Worm (Caenorhabditis elegans) whole organism, L4 larva: Measurements from ENCODE around the gene cng-1.

Experiments
- ZK337.2 ChIP-seq: fragments of 200-800 bp; sonication (Bioruptor generic); IDR thresholded peaks from 2 replicates; pipeline ENCODE4 v1.3.6; 2022; ENCODE audit warnings: missing genetic modification reagents, missing genetic modification characterization, missing compliant biosample characterization
- ama-1 ChIP-seq: fragments of 150-350 bp; optimal IDR thresholded peaks from 2 replicates; lab custom pipeline; 2014; ENCODE audit warnings: inconsistent platforms, mixed read lengths
- ceh-82 ChIP-seq: sonication (generic microtip); optimal IDR thresholded peaks from 2 replicates; lab custom pipeline; 2017; ENCODE audit warnings: missing biosample characterization, missing genetic modification characterization
- cey-2 ChIP-seq: sonication (generic microtip); optimal IDR thresholded peaks from 3 replicates; lab custom pipeline; 2017; ENCODE audit warnings: missing genetic modification characterization, mild to moderate bottlenecking, missing compliant biosample characterization, antibody characterized with exemption, borderline replicate concordance; ENCODE audit not compliant: insufficient read depth
- fkh-10 ChIP-seq: fragments of 150-350 bp; optimal IDR thresholded peaks from 2 replicates; lab custom pipeline; 2014; ENCODE audit warnings: missing biosample characterization, missing genetic modification reagents, missing genetic modification characterization
- lin-29 ChIP-seq: fragments of 200-800 bp; sonication (Bioruptor generic); IDR thresholded peaks from 2 replicates; pipeline ENCODE4 v1.3.6; 2022; ENCODE audit warnings: missing genetic modification reagents, missing genetic modification characterization, missing compliant biosample characterization
- mdl-1 ChIP-seq, 2 experiments: fragments of 150-350 bp in 1 of 2; sonication (generic microtip) in 1 of 2; optimal IDR thresholded peaks; 2 replicates each; lab custom pipeline; 2014 to 2017; ENCODE audit warnings: missing biosample characterization in 2 of 2, missing genetic modification characterization in 2 of 2
- mep-1 ChIP-seq: fragments of 150-350 bp; sonication (generic microtip); optimal IDR thresholded peaks from 3 replicates; lab custom pipeline; 2014; ENCODE audit warnings: missing biosample characterization, missing genetic modification characterization
- pha-4 ChIP-seq, 2 experiments: fragments of 150-350 bp in 1 of 2; fragments of 200-800 bp in 1 of 2; sonication (Bioruptor generic) in 1 of 2; IDR thresholded peaks in 1 of 2; optimal IDR thresholded peaks in 1 of 2; 2 replicates each; pipeline versions ENCODE4 v1.3.6 to Lab custom; 2014 to 2022; ENCODE audit warnings: missing genetic modification characterization in 2 of 2, missing genetic modification reagents in 2 of 2, missing biosample characterization in 1 of 2, missing compliant biosample characterization in 1 of 2
- pqm-1 ChIP-seq: sonication (generic microtip); optimal IDR thresholded peaks from 2 replicates; lab custom pipeline; 2017; ENCODE audit warnings: missing biosample characterization, missing genetic modification characterization
- unc-62 ChIP-seq, 3 experiments: fragments of 150-350 bp in 1 of 3; sonication (generic microtip); optimal IDR thresholded peaks in 2 of 3; peaks in 1 of 3; 1 replicate in 1 of 3; 2 replicates in 2 of 3; lab custom pipeline; 2014 to 2017; ENCODE audit warnings: missing biosample characterization in 3 of 3, missing genetic modification characterization in 3 of 3, missing genetic modification reagents in 3 of 3, missing genotype in 1 of 3
- ztf-11 ChIP-seq: fragments of 150-350 bp; optimal IDR thresholded peaks from 2 replicates; lab custom pipeline; 2014; ENCODE audit warnings: missing biosample characterization, missing genetic modification characterization

ce11 chrV:15058965-15059364, 27.7 kb upstream of the cng-1 start:
- no peak for TF ChIP-seq pha-4 (GFP tag; IDR thresholded peaks at IDR 0.05; lab: Robert Waterston, UW)
- no peak for TF ChIP-seq pha-4 (tag; optimal IDR thresholded peaks at IDR 0.05; lab: Kevin White, UChicago)
- no peak for TF ChIP-seq cey-2
- TF ChIP-seq fkh-10 (GFP tag; lab: Kevin White, UChicago): no peak
- no peak for TF ChIP-seq ceh-82
- TF ChIP-seq ama-1: no peak
- TF ChIP-seq mdl-1 (tag; optimal IDR thresholded peaks at IDR 0.05; lab: Kevin White, UChicago): no peak
- no peak for TF ChIP-seq mep-1
- no peak for TF ChIP-seq ZK337.2 (GFP tag; lab: Robert Waterston, UW)
- no peak for TF ChIP-seq ztf-11
- no peak for TF ChIP-seq pqm-1 (tag; lab: Kevin White, UChicago)
- TF ChIP-seq lin-29: no peak
- TF ChIP-seq unc-62 (GFP tag; optimal IDR thresholded peaks at IDR 0.05 in 1 of 2; lab: Kevin White, UChicago): no peak
- no peak for TF ChIP-seq unc-62 (tag; optimal IDR thresholded peaks at IDR 0.05; lab: Kevin White, UChicago)
